Worm (Caenorhabditis elegans) whole organism, early embryonic: ENCODE results near the gene pigg-1.

ENCODE experiments used
- B0310.2 ChIP-seq: sonication (generic microtip); optimal IDR thresholded peaks from 2 replicates; lab custom pipeline; 2016; ENCODE audit warnings: mild to moderate bottlenecking, missing genetic modification characterization, missing compliant biosample characterization
- ama-1 ChIP-seq: fragments of 150-350 bp; optimal IDR thresholded peaks from 2 replicates; lab custom pipeline; 2014
- ceh-36 ChIP-seq: sonication (generic microtip); optimal IDR thresholded peaks from 2 replicates; lab custom pipeline; 2016; ENCODE audit warnings: missing genetic modification characterization, inconsistent platforms, missing compliant biosample characterization
- hnd-1 ChIP-seq: sonication (generic microtip); optimal IDR thresholded peaks from 2 replicates; lab custom pipeline; 2016; ENCODE audit warnings: missing genetic modification characterization, missing compliant biosample characterization
- sea-1 ChIP-seq: fragments of 200-800 bp; sonication (Bioruptor generic); conservative IDR thresholded peaks from 2 replicates; pipeline ENCODE4 v1.3.6; 2022; ENCODE audit warnings: missing genetic modification characterization, missing compliant biosample characterization
- tbx-37 ChIP-seq: fragments of 200-800 bp; sonication (Bioruptor generic); conservative IDR thresholded peaks from 2 replicates; pipeline ENCODE4 v1.3.6; 2022; ENCODE audit warnings: missing genetic modification reagents, missing genetic modification characterization, missing compliant biosample characterization
- tra-4 ChIP-seq: sonication (generic microtip); optimal IDR thresholded peaks from 2 replicates; lab custom pipeline; 2017; ENCODE audit warnings: missing genetic modification characterization, missing compliant biosample characterization

DNA sequence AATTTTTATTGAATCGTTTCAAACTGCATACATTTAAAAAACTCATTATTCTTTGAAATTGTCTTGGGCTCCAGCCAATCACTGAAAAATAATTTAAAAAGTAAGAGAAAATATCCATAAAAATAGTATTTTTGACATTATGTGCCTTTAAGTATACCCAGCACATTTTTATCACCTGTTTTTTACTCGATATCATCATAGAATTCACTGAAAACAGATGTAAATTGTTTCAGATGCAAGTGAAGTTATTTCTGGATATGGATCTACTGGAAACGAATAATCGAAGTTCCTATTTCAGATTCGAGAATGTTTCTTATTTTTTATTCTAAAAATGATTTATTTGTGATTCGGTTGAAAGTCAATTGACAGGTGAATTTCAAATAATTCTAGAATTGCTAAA lies 45.5 kb downstream of the pigg-1 start:
- TF ChIP-seq ceh-36 (tag; lab: Kevin White, UChicago) = no peak
- TF ChIP-seq hnd-1 (tag; lab: Kevin White, UChicago) = no peak
- TF ChIP-seq ama-1 = no peak
- no peak for TF ChIP-seq tbx-37 (GFP tag; lab: Robert Waterston, UW)
- TF ChIP-seq tra-4 (tag; lab: Kevin White, UChicago) = no peak
- TF ChIP-seq B0310.2 (tag; lab: Kevin White, UChicago) = no peak
- TF ChIP-seq sea-1 (GFP tag; lab: Robert Waterston, UW) = no peak
